Worm (Caenorhabditis elegans) whole organism, young adult: ENCODE data around the gene srbc-6.

Experiments used
- B0019.2 ChIP-seq: fragments of 200-800 bp; sonication (Bioruptor generic); conservative IDR thresholded peaks from 2 replicates; pipeline ENCODE4 v1.3.6; 2022; ENCODE audit warnings: missing genetic modification reagents, missing genetic modification characterization, missing compliant biosample characterization
- B0035.1 ChIP-seq: sonication (generic microtip); optimal IDR thresholded peaks from 2 replicates; lab custom pipeline; 2016; ENCODE audit warnings: missing genetic modification characterization, mild to moderate bottlenecking, missing compliant biosample characterization, missing genotype, missing genetic modification reagents
- T07F8.4 ChIP-seq: sonication (generic microtip); optimal IDR thresholded peaks from 2 replicates; lab custom pipeline; 2016; ENCODE audit warnings: mild to moderate bottlenecking, missing genetic modification characterization, moderate library complexity, missing compliant biosample characterization
- T26A5.8 ChIP-seq: sonication (generic microtip); optimal IDR thresholded peaks from 2 replicates; lab custom pipeline; 2016; ENCODE audit warnings: missing genetic modification characterization, missing compliant biosample characterization
- Y67H2A.10 ChIP-seq: fragments of 200-800 bp; sonication (Bioruptor generic); conservative IDR thresholded peaks from 2 replicates; pipeline ENCODE4 v1.3.6; 2022; ENCODE audit warnings: missing genetic modification reagents, missing genetic modification characterization, missing compliant biosample characterization
- ama-1 ChIP-seq, 3 experiments: fragments of 150-350 bp in 1 of 3; sonication (generic microtip) in 2 of 3; optimal IDR thresholded peaks; 2 replicates each; lab custom pipeline; 2014 to 2018; ENCODE audit warnings: missing biosample characterization in 2 of 3, missing genetic modification characterization in 2 of 3, missing genetic modification reagents in 2 of 3
- bed-1 ChIP-seq: fragments of 200-800 bp; sonication (Bioruptor generic); IDR thresholded peaks from 2 replicates; pipeline ENCODE4 v1.3.6; 2022; ENCODE audit warnings: missing genetic modification reagents, missing genetic modification characterization, missing compliant biosample characterization
- ceh-58 ChIP-seq: fragments of 200-800 bp; sonication (Bioruptor generic); IDR thresholded peaks from 2 replicates; pipeline ENCODE4 v1.3.6; 2022; ENCODE audit warnings: missing genetic modification characterization, missing compliant biosample characterization
- chd-7 ChIP-seq: sonication (generic microtip); optimal IDR thresholded peaks from 2 replicates; lab custom pipeline; 2016; ENCODE audit warnings: mild to moderate bottlenecking, missing genetic modification characterization, moderate library complexity, missing compliant biosample characterization
- die-1 ChIP-seq: sonication (generic microtip); optimal IDR thresholded peaks from 2 replicates; lab custom pipeline; 2016; ENCODE audit warnings: missing genotype, mild to moderate bottlenecking, missing genetic modification characterization, missing compliant biosample characterization
- dox-1 ChIP-seq: fragments of 200-800 bp; sonication (Bioruptor generic); IDR thresholded peaks from 2 replicates; pipeline ENCODE4 v1.3.6; 2022; ENCODE audit warnings: missing genetic modification reagents, missing genetic modification characterization, missing compliant biosample characterization
- efl-1 ChIP-seq: fragments of 150-350 bp; optimal IDR thresholded peaks from 2 replicates; lab custom pipeline; 2014; ENCODE audit warnings: missing biosample characterization, missing genetic modification reagents, missing genetic modification characterization
- egl-44 ChIP-seq: fragments of 200-800 bp; sonication (Bioruptor generic); IDR thresholded peaks from 2 replicates; pipeline ENCODE4 v1.3.6; 2022; ENCODE audit warnings: missing genetic modification reagents, missing genetic modification characterization, missing compliant biosample characterization
- ekl-4 ChIP-seq: fragments of 200-800 bp; sonication (Bioruptor generic); IDR thresholded peaks from 2 replicates; pipeline ENCODE4 v1.3.6; 2022; ENCODE audit warnings: missing genetic modification reagents, missing genetic modification characterization, missing compliant biosample characterization
- him-1 ChIP-seq: sonication (generic microtip); optimal IDR thresholded peaks from 2 replicates; lab custom pipeline; 2016; ENCODE audit warnings: missing genotype, missing genetic modification reagents, missing genetic modification characterization, missing compliant biosample characterization
- hlh-12 ChIP-seq: sonication (generic microtip); optimal IDR thresholded peaks from 2 replicates; lab custom pipeline; 2016; ENCODE audit warnings: missing genetic modification characterization, missing compliant biosample characterization
- hmg-20 ChIP-seq: fragments of 200-800 bp; sonication (Bioruptor generic); IDR thresholded peaks from 2 replicates; pipeline ENCODE4 v1.3.6; 2022; ENCODE audit warnings: missing genetic modification reagents, missing genetic modification characterization, missing compliant biosample characterization
- let-607 ChIP-seq, 2 experiments: fragments of 200-800 bp in 1 of 2; sonication (Bioruptor generic) in 1 of 2; sonication (generic microtip) in 1 of 2; optimal IDR thresholded peaks; 2 replicates each; lab custom pipeline; 2016 to 2018; ENCODE audit warnings: mild to moderate bottlenecking in 2 of 2, missing compliant biosample characterization in 2 of 2, missing genetic modification characterization in 2 of 2, moderate library complexity in 2 of 2, missing genotype in 1 of 2
- lin-35 ChIP-seq, 3 experiments: fragments of 150-350 bp in 2 of 3; sonication (generic microtip) in 1 of 3; optimal IDR thresholded peaks; 2 replicates each; lab custom pipeline; 2014 to 2018; ENCODE audit warnings: missing biosample characterization in 3 of 3, missing genetic modification characterization in 3 of 3, missing genetic modification reagents in 3 of 3
- lin-54 ChIP-seq: fragments of 200-800 bp; sonication (Bioruptor generic); optimal IDR thresholded peaks from 2 replicates; lab custom pipeline; 2018; ENCODE audit warnings: mild to moderate bottlenecking, missing genetic modification characterization, missing compliant biosample characterization
- lir-1 ChIP-seq: fragments of 200-800 bp; sonication (Bioruptor generic); conservative IDR thresholded peaks from 2 replicates; pipeline ENCODE4 v1.3.6; 2022; ENCODE audit warnings: missing genetic modification reagents, missing genetic modification characterization, missing compliant biosample characterization
- madf-10 ChIP-seq: sonication (generic microtip); optimal IDR thresholded peaks from 2 replicates; lab custom pipeline; 2016; ENCODE audit warnings: mild to moderate bottlenecking, missing genetic modification characterization, missing compliant biosample characterization
- madf-3 ChIP-seq: fragments of 200-800 bp; sonication (Bioruptor generic); IDR thresholded peaks from 2 replicates; pipeline ENCODE4 v1.3.6; 2022; ENCODE audit warnings: missing genetic modification reagents, missing genetic modification characterization, missing compliant biosample characterization
- mes-4 ChIP-seq: sonication (generic microtip); optimal IDR thresholded peaks from 2 replicates; lab custom pipeline; 2016; ENCODE audit warnings: missing genotype, missing genetic modification characterization, missing compliant biosample characterization
- pbrm-1 ChIP-seq: fragments of 200-800 bp; sonication (Bioruptor generic); IDR thresholded peaks from 2 replicates; pipeline ENCODE4 v1.3.6; 2022; ENCODE audit warnings: missing genetic modification reagents, missing genetic modification characterization, missing compliant biosample characterization
- pha-4 ChIP-seq: fragments of 150-350 bp; sonication (generic microtip); optimal IDR thresholded peaks from 2 replicates; lab custom pipeline; 2014; ENCODE audit warnings: missing biosample characterization, missing genetic modification reagents, missing genetic modification characterization
- rec-8 ChIP-seq, 2 experiments: sonication (generic microtip); optimal IDR thresholded peaks; 2 replicates each; lab custom pipeline; 2016; ENCODE audit warnings: mild to moderate bottlenecking in 2 of 2, missing genetic modification characterization in 2 of 2, missing genetic modification reagents in 2 of 2, missing genotype in 2 of 2, missing biosample characterization in 1 of 2, missing compliant biosample characterization in 1 of 2, moderate library complexity in 1 of 2
- rpc-1 ChIP-seq, 2 experiments: fragments of 150-350 bp in 1 of 2; sonication (generic microtip) in 1 of 2; optimal IDR thresholded peaks; 2 replicates each; lab custom pipeline; 2014 to 2018; ENCODE audit warnings: missing biosample characterization in 1 of 2, missing genetic modification characterization in 1 of 2, missing genetic modification reagents in 1 of 2, missing genotype in 1 of 2
- snpc-1.1 ChIP-seq: sonication (generic microtip); optimal IDR thresholded peaks from 2 replicates; lab custom pipeline; 2017; ENCODE audit warnings: missing genetic modification characterization, mild to moderate bottlenecking, missing compliant biosample characterization, antibody characterized with exemption, moderate library complexity, missing genotype, missing genetic modification reagents; ENCODE audit not compliant: insufficient read depth
- snpc-1.3 ChIP-seq: sonication (generic microtip); optimal IDR thresholded peaks from 2 replicates; lab custom pipeline; 2017; ENCODE audit warnings: missing genetic modification characterization, mild to moderate bottlenecking, missing compliant biosample characterization, antibody characterized with exemption, moderate library complexity, missing genotype, missing genetic modification reagents; ENCODE audit not compliant: insufficient read depth
- tbx-9 ChIP-seq: sonication (generic microtip); optimal IDR thresholded peaks from 2 replicates; lab custom pipeline; 2016; ENCODE audit warnings: borderline replicate concordance, missing genetic modification characterization, inconsistent platforms, missing compliant biosample characterization
- tlf-1 ChIP-seq: fragments of 200-800 bp; sonication (Bioruptor generic); optimal IDR thresholded peaks from 2 replicates; lab custom pipeline; 2018; ENCODE audit warnings: mild to moderate bottlenecking, missing genetic modification characterization, missing compliant biosample characterization
- unc-130 ChIP-seq: sonication (generic microtip); optimal IDR thresholded peaks from 2 replicates; lab custom pipeline; 2016; ENCODE audit warnings: missing genetic modification reagents, missing genetic modification characterization, missing compliant biosample characterization
- zfh-2 ChIP-seq: fragments of 200-800 bp; sonication (Bioruptor generic); conservative IDR thresholded peaks from 2 replicates; pipeline ENCODE4 v1.3.6; 2022; ENCODE audit warnings: missing genetic modification reagents, missing genetic modification characterization, missing compliant biosample characterization
- zim-3 ChIP-seq: sonication (generic microtip); optimal IDR thresholded peaks from 2 replicates; lab custom pipeline; 2017; ENCODE audit warnings: mild to moderate bottlenecking, missing genetic modification characterization, moderate library complexity, missing compliant biosample characterization
- ztf-26 ChIP-seq: sonication (generic microtip); optimal IDR thresholded peaks from 2 replicates; lab custom pipeline; 2017; ENCODE audit warnings: missing genetic modification characterization, missing compliant biosample characterization
- ztf-3 ChIP-seq: fragments of 200-800 bp; sonication (Bioruptor generic); optimal IDR thresholded peaks from 2 replicates; lab custom pipeline; 2018; ENCODE audit warnings: mild to moderate bottlenecking, missing genetic modification characterization, missing compliant biosample characterization

Gene srbc-6

ce11 chrV:3166260-3166659 is 3.7 kb upstream of the srbc-6 start, which contains the start of gene C36C5.4:
TSS of gene C36C5.4 (plus strand) at chrV:3166560.
- TF ChIP-seq lin-54 (GFP tag; lab: Kevin White, UChicago) (no peak), ekl-4 (GFP tag; lab: Robert Waterston, UW) (no peak), zim-3 (tag; lab: Kevin White, UChicago) (no peak), Y67H2A.10 (GFP tag; lab: Robert Waterston, UW) (no peak), B0019.2 (GFP tag; lab: Robert Waterston, UW) (no peak), tlf-1 (GFP tag; lab: Kevin White, UChicago) (no peak), ztf-26 (tag; lab: Kevin White, UChicago) (no peak), lin-35 (GFP tag; optimal IDR thresholded peaks at IDR 0.05; lab: Kevin White, UChicago) (no peak), him-1 (tag; lab: Kevin White, UChicago) (no peak)

- TF ChIP-seq T07F8.4: no peak
- no peak for TF ChIP-seq zfh-2 (GFP tag; lab: Robert Waterston, UW)
- no peak for TF ChIP-seq lir-1 (GFP tag; lab: Robert Waterston, UW)
- no peak for TF ChIP-seq efl-1 (GFP tag; lab: Kevin White, UChicago)
- TF ChIP-seq madf-3 (GFP tag; lab: Robert Waterston, UW): no peak
- no peak for TF ChIP-seq ama-1 (optimal IDR thresholded peaks at IDR 0.05; lab: Kevin White, UChicago)
- no peak for TF ChIP-seq ama-1 (GFP tag; optimal IDR thresholded peaks at IDR 0.05; lab: Kevin White, UChicago)
- TF ChIP-seq snpc-1.3: no peak
- no peak for TF ChIP-seq mes-4 (tag; lab: Kevin White, UChicago)
- no peak for TF ChIP-seq snpc-1.1
- no peak for TF ChIP-seq die-1 (tag; lab: Kevin White, UChicago)
- TF ChIP-seq chd-7 (tag; lab: Kevin White, UChicago): no peak
- TF ChIP-seq ceh-58 (GFP tag; lab: Robert Waterston, UW): no peak
- no peak for TF ChIP-seq pbrm-1 (GFP tag; lab: Robert Waterston, UW)
- TF ChIP-seq T26A5.8 (tag; lab: Kevin White, UChicago): no peak
- no peak for TF ChIP-seq rec-8 (tag; optimal IDR thresholded peaks at IDR 0.05; lab: Kevin White, UChicago)
Observed at ce11 chrV:3168650-3169049, 1.3 kb upstream of the srbc-6 start, which contains the start of gene C36C5.15. TSS of gene C36C5.15 (minus strand) at chrV:3168750.

DNA sequence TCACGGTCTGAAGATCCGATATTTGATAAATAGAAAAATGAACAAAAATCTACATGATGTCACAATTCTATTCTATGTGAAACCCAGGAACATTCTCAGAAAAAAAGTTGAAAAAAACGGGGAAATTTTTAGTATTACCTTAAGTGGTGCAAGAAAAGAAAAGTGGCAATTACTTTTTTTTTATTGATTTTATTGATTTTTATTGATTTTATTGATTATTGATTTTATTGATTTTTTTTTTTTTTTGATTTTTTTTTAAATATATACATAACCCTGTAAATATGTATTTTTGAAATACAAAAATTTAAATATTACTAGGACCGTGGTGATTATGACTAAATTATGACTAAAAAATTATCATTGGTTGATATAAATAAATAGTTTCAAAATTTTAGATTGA is 1.7 kb downstream of the srbc-6 start:
- TF ChIP-seq B0035.1 (no peak), hlh-12 (tag; lab: Kevin White, UChicago) (no peak), zfh-2 (GFP tag; lab: Robert Waterston, UW) (no peak), tbx-9 (tag; lab: Kevin White, UChicago) (no peak), dox-1 (GFP tag; lab: Robert Waterston, UW) (no peak), rpc-1 (optimal IDR thresholded peaks at IDR 0.05; lab: Kevin White, UChicago) (no peak), rpc-1 (tag; optimal IDR thresholded peaks at IDR 0.05; lab: Kevin White, UChicago) (no peak), let-607 (tag; optimal IDR thresholded peaks at IDR 0.05; lab: Kevin White, UChicago) (no peak), hmg-20 (GFP tag; lab: Robert Waterston, UW) (no peak), T07F8.4 (no peak), bed-1 (GFP tag; lab: Robert Waterston, UW) (no peak), madf-10 (no peak), pha-4 (tag; lab: Kevin White, UChicago) (no peak), egl-44 (no peak), ztf-3 (no peak), snpc-1.3 (no peak), unc-130 (no peak)
